Worm (Caenorhabditis elegans) whole organism, L4 larva: ENCODE measurements around the gene Y47D3A.1.
A peak's percentile ranks its signal among the peaks of the same experiment; 100 is the strongest.

ENCODE experiments used
- D1046.2 ChIP-seq: fragments of 200-800 bp; sonication (Bioruptor generic); IDR thresholded peaks from 2 replicates; pipeline ENCODE4 v1.3.6; 2022; ENCODE audit warnings: missing genetic modification characterization, missing compliant biosample characterization
- F10B5.3 ChIP-seq: sonication (generic microtip); optimal IDR thresholded peaks from 2 replicates; lab custom pipeline; 2016; ENCODE audit warnings: mild to moderate bottlenecking, missing genetic modification characterization, missing compliant biosample characterization
- R02D3.7 ChIP-seq: fragments of 150-350 bp; sonication (generic microtip); optimal IDR thresholded peaks from 3 replicates; lab custom pipeline; 2014; ENCODE audit warnings: missing biosample characterization, missing genetic modification characterization
- T26A8.4 ChIP-seq: fragments of 200-800 bp; sonication (Bioruptor generic); IDR thresholded peaks from 2 replicates; pipeline ENCODE4 v1.3.6; 2022; ENCODE audit warnings: missing genetic modification characterization, missing compliant biosample characterization
- Y105C5A.15 ChIP-seq: fragments of 200-800 bp; sonication (Bioruptor generic); IDR thresholded peaks from 2 replicates; pipeline ENCODE4 v1.3.6; 2022; ENCODE audit warnings: missing genetic modification characterization, missing compliant biosample characterization
- Y48G9A.11 ChIP-seq: fragments of 200-800 bp; sonication (Bioruptor generic); IDR thresholded peaks from 2 replicates; pipeline ENCODE4 v1.3.6; 2022; ENCODE audit warnings: missing genetic modification reagents, missing genetic modification characterization, missing compliant biosample characterization
- Y5F2A.4 ChIP-seq: fragments of 200-800 bp; sonication (Bioruptor generic); optimal IDR thresholded peaks from 2 replicates; lab custom pipeline; 2018; ENCODE audit warnings: mild to moderate bottlenecking, missing genetic modification characterization, missing compliant biosample characterization
- ZK546.5 ChIP-seq, 2 experiments: sonication (generic microtip); optimal IDR thresholded peaks; 2 replicates each; lab custom pipeline; 2017; ENCODE audit warnings: missing biosample characterization in 2 of 2, missing genetic modification characterization in 2 of 2
- aha-1 ChIP-seq: fragments of 150-350 bp; peaks from one replicate; lab custom pipeline; 2014; ENCODE audit warnings: missing biosample characterization, missing genetic modification characterization
- arid-1 ChIP-seq: fragments of 200-800 bp; sonication (Bioruptor generic); conservative IDR thresholded peaks from 2 replicates; pipeline ENCODE4 v1.3.6; 2022; ENCODE audit warnings: missing genetic modification reagents, missing genetic modification characterization, missing compliant biosample characterization
- attf-4 ChIP-seq: sonication (generic microtip); optimal IDR thresholded peaks from 3 replicates; lab custom pipeline; 2017; ENCODE audit warnings: missing biosample characterization, missing genetic modification characterization
- ceh-20 ChIP-seq: fragments of 200-800 bp; sonication (Bioruptor generic); IDR thresholded peaks from 2 replicates; pipeline ENCODE4 v1.3.6; 2022; ENCODE audit warnings: missing genetic modification reagents, missing genetic modification characterization, missing compliant biosample characterization
- ceh-28 ChIP-seq: fragments of 150-350 bp; optimal IDR thresholded peaks from 2 replicates; lab custom pipeline; 2014; ENCODE audit warnings: missing biosample characterization, missing genetic modification reagents, missing genetic modification characterization
- ceh-82 ChIP-seq: sonication (generic microtip); optimal IDR thresholded peaks from 2 replicates; lab custom pipeline; 2017; ENCODE audit warnings: missing biosample characterization, missing genetic modification characterization
- ctbp-1 ChIP-seq: fragments of 200-800 bp; sonication (Bioruptor generic); IDR thresholded peaks from 2 replicates; pipeline ENCODE4 v1.3.6; 2022; ENCODE audit warnings: missing genetic modification reagents, missing genetic modification characterization, missing compliant biosample characterization
- daf-8 ChIP-seq: fragments of 200-800 bp; sonication (Bioruptor generic); IDR thresholded peaks from 2 replicates; pipeline ENCODE4 v1.3.6; 2022; ENCODE audit warnings: missing genetic modification characterization, missing compliant biosample characterization
- dmd-9 ChIP-seq: fragments of 200-800 bp; sonication (Bioruptor generic); IDR thresholded peaks from 2 replicates; pipeline ENCODE4 v1.3.6; 2022; ENCODE audit warnings: missing genetic modification reagents, missing genetic modification characterization, missing compliant biosample characterization
- dpl-1 ChIP-seq: fragments of 150-350 bp; optimal IDR thresholded peaks from 2 replicates; lab custom pipeline; 2014; ENCODE audit warnings: missing biosample characterization, missing genetic modification reagents, missing genetic modification characterization
- egl-27 ChIP-seq: sonication (generic microtip); optimal IDR thresholded peaks from 3 replicates; lab custom pipeline; 2017; ENCODE audit warnings: missing biosample characterization, missing genetic modification reagents, missing genetic modification characterization
- egl-43 ChIP-seq: fragments of 200-800 bp; sonication (Bioruptor generic); IDR thresholded peaks from 2 replicates; pipeline ENCODE4 v1.3.6; 2022; ENCODE audit warnings: missing genetic modification reagents, missing genetic modification characterization, missing compliant biosample characterization
- fkh-10 ChIP-seq: fragments of 150-350 bp; optimal IDR thresholded peaks from 2 replicates; lab custom pipeline; 2014; ENCODE audit warnings: missing biosample characterization, missing genetic modification reagents, missing genetic modification characterization
- hif-1 ChIP-seq, 2 experiments: sonication (generic microtip); optimal IDR thresholded peaks; 2 replicates each; lab custom pipeline; 2016 to 2017; ENCODE audit warnings: missing compliant biosample characterization in 2 of 2, missing genetic modification characterization in 2 of 2, missing genetic modification reagents in 2 of 2, missing genotype in 2 of 2, mild to moderate bottlenecking in 1 of 2
- hlh-30 ChIP-seq: sonication (generic microtip); optimal IDR thresholded peaks from 2 replicates; lab custom pipeline; 2017; ENCODE audit warnings: antibody characterized with exemption, mild to moderate bottlenecking, missing genetic modification characterization, missing compliant biosample characterization; ENCODE audit not compliant: insufficient read depth
- lim-7 ChIP-seq: fragments of 200-800 bp; sonication (Bioruptor generic); IDR thresholded peaks from 2 replicates; pipeline ENCODE4 v1.3.6; 2022; ENCODE audit warnings: missing genetic modification characterization, missing compliant biosample characterization
- lin-1 ChIP-seq: fragments of 200-800 bp; sonication (Bioruptor generic); IDR thresholded peaks from 2 replicates; pipeline ENCODE4 v1.3.6; 2022; ENCODE audit warnings: missing genetic modification reagents, missing genetic modification characterization, missing compliant biosample characterization
- lin-13 ChIP-seq: fragments of 150-350 bp; optimal IDR thresholded peaks from 2 replicates; lab custom pipeline; 2014; ENCODE audit warnings: missing biosample characterization, missing genetic modification reagents, missing genetic modification characterization
- lir-3 ChIP-seq: sonication (generic microtip); optimal IDR thresholded peaks from 2 replicates; lab custom pipeline; 2016; ENCODE audit warnings: mild to moderate bottlenecking, missing genetic modification characterization, missing compliant biosample characterization
- madf-5 ChIP-seq, 2 experiments: fragments of 200-800 bp; sonication (Bioruptor generic); IDR thresholded peaks; 2 replicates each; pipeline ENCODE4 v1.3.6; 2022; ENCODE audit warnings: missing compliant biosample characterization in 2 of 2, missing genetic modification characterization in 2 of 2
- madf-9 ChIP-seq: fragments of 200-800 bp; sonication (Bioruptor generic); conservative IDR thresholded peaks from 2 replicates; pipeline ENCODE4 v1.3.6; 2022; ENCODE audit warnings: missing genetic modification reagents, missing genetic modification characterization, missing compliant biosample characterization
- mdl-1 ChIP-seq, 2 experiments: fragments of 150-350 bp in 1 of 2; sonication (generic microtip) in 1 of 2; optimal IDR thresholded peaks; 2 replicates each; lab custom pipeline; 2014 to 2017; ENCODE audit warnings: missing biosample characterization in 2 of 2, missing genetic modification characterization in 2 of 2
- mes-2 ChIP-seq: sonication (generic microtip); optimal IDR thresholded peaks from 2 replicates; lab custom pipeline; 2016; ENCODE audit warnings: missing genotype, mild to moderate bottlenecking, missing genetic modification characterization, missing compliant biosample characterization; ENCODE audit not compliant: poor library complexity, severe bottlenecking
- mxl-3 ChIP-seq: fragments of 200-800 bp; sonication (Bioruptor generic); optimal IDR thresholded peaks from 2 replicates; lab custom pipeline; 2018; ENCODE audit warnings: mild to moderate bottlenecking, missing genetic modification characterization, missing compliant biosample characterization
- nhr-102 ChIP-seq: sonication (generic microtip); optimal IDR thresholded peaks from 2 replicates; lab custom pipeline; 2016; ENCODE audit warnings: mild to moderate bottlenecking, missing genetic modification characterization, moderate library complexity, missing compliant biosample characterization
- nhr-11 ChIP-seq: fragments of 150-350 bp; optimal IDR thresholded peaks from 2 replicates; lab custom pipeline; 2014; ENCODE audit warnings: missing biosample characterization, missing genetic modification characterization
- nhr-111 ChIP-seq: fragments of 200-800 bp; sonication (Bioruptor generic); optimal IDR thresholded peaks from 2 replicates; lab custom pipeline; 2018; ENCODE audit warnings: mild to moderate bottlenecking, missing genetic modification characterization, missing compliant biosample characterization
- nhr-28 ChIP-seq: fragments of 150-350 bp; optimal IDR thresholded peaks from 2 replicates; lab custom pipeline; 2014; ENCODE audit warnings: missing biosample characterization, missing genetic modification characterization
- nhr-48 ChIP-seq: sonication (generic microtip); optimal IDR thresholded peaks from 2 replicates; lab custom pipeline; 2016; ENCODE audit warnings: mild to moderate bottlenecking, missing genetic modification characterization, missing compliant biosample characterization
- nhr-76 ChIP-seq: fragments of 150-350 bp; optimal IDR thresholded peaks from 2 replicates; lab custom pipeline; 2014; ENCODE audit warnings: missing biosample characterization, missing genetic modification characterization
- php-3 ChIP-seq: fragments of 200-800 bp; sonication (Bioruptor generic); IDR thresholded peaks from 2 replicates; pipeline ENCODE4 v1.3.6; 2022; ENCODE audit warnings: missing genetic modification reagents, missing genetic modification characterization, missing compliant biosample characterization
- rbr-2 ChIP-seq: sonication (generic microtip); optimal IDR thresholded peaks from 2 replicates; lab custom pipeline; 2016; ENCODE audit warnings: missing genotype, missing genetic modification characterization, missing compliant biosample characterization
- sdz-12 ChIP-seq: fragments of 200-800 bp; sonication (Bioruptor generic); optimal IDR thresholded peaks from 2 replicates; lab custom pipeline; 2018; ENCODE audit warnings: mild to moderate bottlenecking, missing genetic modification characterization, missing compliant biosample characterization
- skn-1 ChIP-seq: fragments of 150-350 bp; optimal IDR thresholded peaks from 2 replicates; lab custom pipeline; 2014; ENCODE audit warnings: missing biosample characterization, missing genetic modification characterization
- snpc-1.2 ChIP-seq: fragments of 200-800 bp; sonication (Bioruptor generic); IDR thresholded peaks from 2 replicates; pipeline ENCODE4 v1.3.6; 2022; ENCODE audit warnings: missing genetic modification reagents, missing genetic modification characterization, missing compliant biosample characterization
- spr-1 ChIP-seq: sonication (generic microtip); optimal IDR thresholded peaks from 2 replicates; lab custom pipeline; 2016; ENCODE audit warnings: mild to moderate bottlenecking, missing genetic modification characterization, missing compliant biosample characterization
- unc-130 ChIP-seq: sonication (generic microtip); optimal IDR thresholded peaks from 2 replicates; lab custom pipeline; 2016; ENCODE audit warnings: missing genetic modification reagents, missing genetic modification characterization, missing compliant biosample characterization
- unc-39 ChIP-seq: sonication (generic microtip); optimal IDR thresholded peaks from 2 replicates; lab custom pipeline; 2017; ENCODE audit warnings: missing biosample characterization, missing genetic modification characterization
- vab-7 ChIP-seq: fragments of 200-800 bp; sonication (Bioruptor generic); IDR thresholded peaks from 2 replicates; pipeline ENCODE4 v1.3.6; 2022; ENCODE audit warnings: missing genetic modification reagents, missing genetic modification characterization, missing compliant biosample characterization
- zag-1 ChIP-seq: fragments of 150-350 bp; optimal IDR thresholded peaks from 2 replicates; lab custom pipeline; 2014; ENCODE audit warnings: missing biosample characterization, missing genetic modification characterization
- zip-11 ChIP-seq: fragments of 200-800 bp; sonication (Bioruptor generic); IDR thresholded peaks from 2 replicates; pipeline ENCODE4 v1.3.6; 2022; ENCODE audit warnings: missing genetic modification characterization, missing compliant biosample characterization

Gene Y47D3A.1

DNA sequence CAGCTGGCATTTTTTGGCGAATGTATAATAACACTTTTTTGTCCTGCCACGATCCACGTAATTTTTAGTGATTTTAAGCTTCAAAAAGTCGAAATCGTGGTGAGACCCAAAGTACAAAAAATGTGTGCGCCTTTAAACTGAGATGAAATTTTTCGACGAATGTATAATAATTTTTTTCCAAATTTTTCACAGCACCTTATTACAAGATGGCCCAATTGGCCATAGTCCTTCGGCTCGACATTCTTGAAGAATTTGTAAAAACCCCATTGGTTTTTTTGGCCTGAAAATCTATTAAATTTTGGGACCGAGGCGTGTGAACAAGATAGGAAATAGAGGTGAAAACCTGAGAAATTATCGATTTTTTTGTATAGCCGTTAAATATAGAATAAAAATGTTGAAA is 25.7 kb downstream of the Y47D3A.1 start:
- TF ChIP-seq unc-39 (no peak), aha-1 (tag; lab: Kevin White, UChicago) (peak; percentile 51)

DNA sequence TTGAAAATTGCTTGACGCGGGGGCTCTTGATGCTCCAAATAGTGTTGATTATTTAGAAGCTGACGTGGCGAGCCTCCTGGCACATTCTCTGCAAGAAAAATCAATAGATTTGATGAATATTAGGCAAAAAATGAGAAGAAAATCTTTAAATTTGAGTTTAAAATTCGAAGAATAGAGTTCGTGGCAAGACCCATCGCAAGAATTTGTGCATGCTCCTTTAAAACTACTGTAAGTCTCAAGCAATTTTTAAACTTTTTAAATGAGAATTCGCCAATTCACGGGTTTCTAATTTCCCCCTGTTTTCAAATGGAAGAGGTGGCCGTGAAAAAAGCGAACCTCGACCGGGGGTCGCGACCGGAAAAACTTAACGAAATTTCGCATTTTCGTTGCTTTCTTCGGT is 27.8 kb downstream of the Y47D3A.1 start:
- TF ChIP-seq nhr-11 (tag; lab: Kevin White, UChicago): no peak
- no peak for TF ChIP-seq F10B5.3 (tag; lab: Kevin White, UChicago)
- TF ChIP-seq nhr-76 (tag; lab: Kevin White, UChicago): no peak
- no peak for TF ChIP-seq nhr-48 (tag; lab: Kevin White, UChicago)
- no peak for TF ChIP-seq fkh-10 (GFP tag; lab: Kevin White, UChicago)
- no peak for TF ChIP-seq arid-1 (GFP tag; lab: Robert Waterston, UW)
- no peak for TF ChIP-seq D1046.2
- no peak for TF ChIP-seq spr-1 (tag; lab: Kevin White, UChicago)
- no peak for TF ChIP-seq madf-9 (GFP tag; lab: Robert Waterston, UW)
- no peak for TF ChIP-seq snpc-1.2 (GFP tag; lab: Robert Waterston, UW)
- no peak for TF ChIP-seq mes-2 (tag; lab: Kevin White, UChicago)
- TF ChIP-seq hif-1 (tag; optimal IDR thresholded peaks at IDR 0.05; lab: Kevin White, UChicago): no peak
- TF ChIP-seq Y5F2A.4 (GFP tag; lab: Kevin White, UChicago): no peak
- TF ChIP-seq php-3 (GFP tag; lab: Robert Waterston, UW): no peak
- TF ChIP-seq vab-7 (GFP tag; lab: Robert Waterston, UW): no peak
- no peak for TF ChIP-seq T26A8.4 (GFP tag; lab: Robert Waterston, UW)
- TF ChIP-seq mdl-1 (tag; optimal IDR thresholded peaks at IDR 0.05; lab: Kevin White, UChicago): no peak
- no peak for TF ChIP-seq ceh-82 (tag; lab: Kevin White, UChicago)
- no peak for TF ChIP-seq unc-130 (GFP tag; lab: Kevin White, UChicago)

ce11 chrIII:11112718-11113117 is 28.9 kb downstream of the Y47D3A.1 start:
- TF ChIP-seq ceh-82 (tag; lab: Kevin White, UChicago): no peak
- no peak for TF ChIP-seq lin-1 (GFP tag; lab: Robert Waterston, UW)
- no peak for TF ChIP-seq lin-13 (GFP tag; lab: Kevin White, UChicago)
- peak; percentile 84 for TF ChIP-seq dmd-9 (GFP tag; lab: Robert Waterston, UW)
- no peak for TF ChIP-seq nhr-111 (GFP tag; lab: Kevin White, UChicago)
- peak; percentile 25 for TF ChIP-seq dpl-1 (GFP tag; lab: Kevin White, UChicago)
- no peak for TF ChIP-seq mdl-1 (tag; optimal IDR thresholded peaks at IDR 0.05; lab: Kevin White, UChicago)
- peak; percentile 35; the same call in 1 of the 2 replicates for TF ChIP-seq Y48G9A.11 (GFP tag; lab: Robert Waterston, UW)
- no peak for TF ChIP-seq lir-3
- no peak for TF ChIP-seq Y5F2A.4 (GFP tag; lab: Kevin White, UChicago)
- TF ChIP-seq nhr-28 (tag; lab: Kevin White, UChicago): no peak
- TF ChIP-seq ceh-20 (GFP tag; lab: Robert Waterston, UW): peak; percentile 59; the same call in 1 of the 2 replicates
- peak; percentile 82 for TF ChIP-seq mxl-3
- TF ChIP-seq nhr-102 (tag; lab: Kevin White, UChicago): peak; percentile 52
- 0 out of 2 replicates have a peak, but pooled peaks have one; percentile 15 for TF ChIP-seq arid-1 (GFP tag; lab: Robert Waterston, UW)
- no peak for TF ChIP-seq madf-5 (GFP tag; IDR thresholded peaks at IDR 0.05; lab: Robert Waterston, UW)
- TF ChIP-seq D1046.2: no peak
- no peak for TF ChIP-seq Y105C5A.15
- no peak for TF ChIP-seq ctbp-1 (GFP tag; lab: Robert Waterston, UW)
- no peak for TF ChIP-seq attf-4 (tag; lab: Kevin White, UChicago)
- no peak for TF ChIP-seq R02D3.7 (tag; lab: Kevin White, UChicago)
- no peak for TF ChIP-seq sdz-12 (GFP tag; lab: Kevin White, UChicago)
- no peak for TF ChIP-seq skn-1 (tag; lab: Kevin White, UChicago)
- peak; percentile 59; the same call in 1 of the 2 replicates for TF ChIP-seq egl-43 (GFP tag; lab: Robert Waterston, UW)
- TF ChIP-seq daf-8 (GFP tag; lab: Robert Waterston, UW): no peak
- no peak for TF ChIP-seq lim-7 (GFP tag; lab: Robert Waterston, UW)
- no peak for TF ChIP-seq ceh-28 (tag; lab: Kevin White, UChicago)
- no peak for TF ChIP-seq hlh-30
- TF ChIP-seq zip-11: no peak
- TF ChIP-seq egl-27 (tag; lab: Kevin White, UChicago): no peak
- TF ChIP-seq ZK546.5 (tag; optimal IDR thresholded peaks at IDR 0.05; lab: Kevin White, UChicago): no peak
- TF ChIP-seq zag-1 (tag; lab: Kevin White, UChicago): no peak
- peak; percentile 71 for TF ChIP-seq rbr-2 (tag; lab: Kevin White, UChicago)
